In the genomic region with DNA sequence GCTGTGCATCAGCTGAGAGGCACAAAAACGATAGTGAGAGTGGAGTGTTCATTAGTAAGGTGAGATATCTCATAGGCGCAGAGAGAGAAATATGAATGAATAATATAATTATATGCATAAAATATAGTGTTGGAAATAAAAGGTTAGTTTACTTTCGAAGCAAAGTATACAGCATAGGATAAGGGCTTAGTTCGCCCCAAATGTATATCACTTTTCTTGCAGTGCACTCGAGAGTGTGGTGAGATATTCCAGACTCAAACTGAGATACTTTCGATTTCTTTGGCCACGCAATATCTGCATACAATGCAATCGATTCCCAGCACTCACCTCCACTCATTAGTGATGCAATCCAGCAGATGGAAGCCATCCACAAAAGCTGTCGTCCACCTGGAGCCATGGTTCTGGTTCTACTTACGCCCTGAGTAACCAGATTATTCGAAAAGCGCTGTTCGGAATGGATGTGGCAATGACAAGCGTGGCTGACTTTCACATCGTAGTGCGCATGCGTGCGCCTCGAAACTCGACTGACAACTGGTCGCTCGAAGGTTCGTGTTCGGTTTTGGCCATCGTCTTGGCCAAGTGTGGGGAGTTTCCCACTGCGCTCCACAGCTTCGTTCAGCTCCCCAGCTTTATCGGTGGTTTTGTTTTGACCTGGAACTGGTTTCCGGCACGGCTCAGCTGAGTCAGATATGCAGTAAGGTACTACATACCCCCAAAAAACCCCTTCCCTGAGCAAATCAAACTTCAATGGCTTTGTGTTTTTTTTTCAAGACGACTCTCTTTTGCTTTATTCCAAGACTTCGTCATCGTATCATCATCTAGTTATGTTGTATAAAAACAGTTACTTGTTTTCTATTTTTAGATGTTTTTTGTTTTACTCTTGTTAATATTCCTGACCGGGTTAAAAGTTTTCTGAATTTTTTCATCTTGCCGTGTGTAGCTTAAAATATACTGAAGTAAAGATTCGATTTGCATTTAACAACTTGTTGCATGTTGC, we compare ENCODE assay signal across 1 fruit fly cellular context.
A peak's percentile ranks its signal among the peaks of the same experiment; 100 is the strongest.
TF ChIP-seq lines count a peak whose summit lies in the region.

Rsod (minus strand) TSS at position 537 of the 997 bp plus-strand sequence.

TF ChIP-seq in whole organism, embryonic, 481 proteins besides CTCF, POLR2A, EP300 and RAD21 (continued from another document and continues in another):
- TF ChIP-seq Opbp (GFP tag; IDR thresholded peaks at IDR 0.05; lab: Robert Waterston, UW; ENCODE audit: partially characterized antibody), result no peak
- peak; percentile 67 for TF ChIP-seq CG1529 (GFP tag; optimal IDR thresholded peaks at IDR 0.05; lab: Kevin White, UChicago)
- no peak for TF ChIP-seq TFAM (GFP tag; optimal IDR thresholded peaks at IDR 0.05; lab: Kevin White, UChicago)
- TF ChIP-seq CG11398 (GFP tag; optimal IDR thresholded peaks at IDR 0.05; lab: Kevin White, UChicago), result no peak
- TF ChIP-seq ro (GFP tag; IDR thresholded peaks at IDR 0.05; lab: Robert Waterston, UW), result peak; percentile 42; the same call in 1 of the 2 replicates
- TF ChIP-seq sc (optimal IDR thresholded peaks at IDR 0.05; lab: Kevin White, UChicago), result no peak
- peak; percentile 50 for TF ChIP-seq sc (GFP tag; optimal IDR thresholded peaks at IDR 0.05; lab: Kevin White, UChicago)
- TF ChIP-seq ems (GFP tag; optimal IDR thresholded peaks at IDR 0.05; lab: Kevin White, UChicago), result no peak
- peak; percentile 79 for TF ChIP-seq H15 (GFP tag; IDR thresholded peaks at IDR 0.05; lab: Robert Waterston, UW)
- peak; percentile 14 for TF ChIP-seq gcm (GFP tag; optimal IDR thresholded peaks at IDR 0.05; lab: Kevin White, UChicago)
- TF ChIP-seq Abd-B (GFP tag; optimal IDR thresholded peaks at IDR 0.05; lab: Kevin White, UChicago), result peak; percentile 28
- TF ChIP-seq Optix (GFP tag; IDR thresholded peaks at IDR 0.05; lab: Robert Waterston, UW), result peak; percentile 56
- no peak for TF ChIP-seq Dp (GFP tag; optimal IDR thresholded peaks at IDR 0.05; lab: Kevin White, UChicago)
- TF ChIP-seq bsh (GFP tag; optimal IDR thresholded peaks at IDR 0.05; lab: Kevin White, UChicago), result peak; percentile 53 to 79
- TF ChIP-seq ap (GFP tag; IDR thresholded peaks at IDR 0.05; lab: Robert Waterston, UW), result peak; percentile 54
- peak; percentile 52; the same call in 1 of the 2 replicates for TF ChIP-seq CG32772 (GFP tag; IDR thresholded peaks at IDR 0.05; lab: Robert Waterston, UW)
- peak; percentile 84; the same call in 2 of the 3 replicates for TF ChIP-seq so (GFP tag; IDR thresholded peaks at IDR 0.05; lab: Robert Waterston, UW)
- TF ChIP-seq CG12769 (tag; optimal IDR thresholded peaks at IDR 0.05; lab: Kevin White, UChicago), result peak; percentile 65
- peak; percentile 65 for TF ChIP-seq oc (tag; optimal IDR thresholded peaks at IDR 0.05; lab: Kevin White, UChicago)
- TF ChIP-seq tgo (GFP tag; IDR thresholded peaks at IDR 0.05; lab: Robert Waterston, UW), result peak; percentile 79
- no peak for TF ChIP-seq CHES-1-like (GFP tag; optimal IDR thresholded peaks at IDR 0.05; lab: Kevin White, UChicago)
- peak; percentile 92 for TF ChIP-seq vvl (GFP tag; IDR thresholded peaks at IDR 0.05; lab: Robert Waterston, UW)
- TF ChIP-seq Gsc (GFP tag; IDR thresholded peaks at IDR 0.05; lab: Robert Waterston, UW), result 0 out of 2 replicates have a peak, but pooled peaks have one; percentile 21
- TF ChIP-seq CG2889 (GFP tag; IDR thresholded peaks at IDR 0.05; lab: Robert Waterston, UW), result no peak
- TF ChIP-seq sens-2 (GFP tag; IDR thresholded peaks at IDR 0.05; lab: Robert Waterston, UW), result peak; percentile 66
- TF ChIP-seq Hr39 (optimal IDR thresholded peaks at IDR 0.05; lab: Kevin White, UChicago), result no peak
- peak; percentile 4 for TF ChIP-seq CG6765 (GFP tag; optimal IDR thresholded peaks at IDR 0.05; lab: Kevin White, UChicago)
- no peak for TF ChIP-seq Camta (GFP tag; optimal IDR thresholded peaks at IDR 0.05; lab: Kevin White, UChicago)
- TF ChIP-seq knrl (GFP tag; IDR thresholded peaks at IDR 0.05; lab: Robert Waterston, UW; ENCODE audit: partially characterized antibody), result no peak
- peak; percentile 14 for TF ChIP-seq Fer3 (tag; optimal IDR thresholded peaks at IDR 0.05; lab: Kevin White, UChicago)
- peak; percentile 78 for TF ChIP-seq ase (GFP tag; IDR thresholded peaks at IDR 0.05; lab: Robert Waterston, UW)
- TF ChIP-seq CG17612 (GFP tag; IDR thresholded peaks at IDR 0.05; lab: Robert Waterston, UW), result peak; percentile 48
- TF ChIP-seq dmrt99B (tag; optimal IDR thresholded peaks at IDR 0.05; lab: Kevin White, UChicago), result peak; percentile 73
- peak; percentile 70 for TF ChIP-seq stc (GFP tag; IDR thresholded peaks at IDR 0.05; lab: Robert Waterston, UW)
- TF ChIP-seq Max (GFP tag; optimal IDR thresholded peaks at IDR 0.05; lab: Kevin White, UChicago), result peak; percentile 41
- TF ChIP-seq HmgZ (tag; optimal IDR thresholded peaks at IDR 0.05; lab: Kevin White, UChicago), result no peak
- TF ChIP-seq CG11723 (GFP tag; optimal IDR thresholded peaks at IDR 0.05; lab: Kevin White, UChicago), result peak; percentile 36
- TF ChIP-seq CG14014 (GFP tag; IDR thresholded peaks at IDR 0.05; lab: Robert Waterston, UW), result peak; percentile 66; the same call in 1 of the 2 replicates
- TF ChIP-seq CG10959 (GFP tag; IDR thresholded peaks at IDR 0.05; lab: Robert Waterston, UW), result peak; percentile 50; the same call in 1 of the 2 replicates
- peak; percentile 16 for TF ChIP-seq Dek (tag; optimal IDR thresholded peaks at IDR 0.05; lab: Kevin White, UChicago)
- peak; percentile 25 for TF ChIP-seq CG8359 (GFP tag; optimal IDR thresholded peaks at IDR 0.05; lab: Kevin White, UChicago; ENCODE audit: borderline replicate concordance)
- peak; percentile 27 for TF ChIP-seq CG10431 (GFP tag; optimal IDR thresholded peaks at IDR 0.05; lab: Kevin White, UChicago)
- peak; percentile 63 for TF ChIP-seq CG2678 (tag; optimal IDR thresholded peaks at IDR 0.05; lab: Kevin White, UChicago)
- peak; percentile 55 for TF ChIP-seq Jarid2 (GFP tag; optimal IDR thresholded peaks at IDR 0.05; lab: Kevin White, UChicago)
- TF ChIP-seq CG1603 (tag; optimal IDR thresholded peaks at IDR 0.05; lab: Kevin White, UChicago), result peak; percentile 64
- peak; percentile 68 for TF ChIP-seq CG10979 (tag; optimal IDR thresholded peaks at IDR 0.05; lab: Kevin White, UChicago)
- peak; percentile 70 for TF ChIP-seq H2.0 (GFP tag; IDR thresholded peaks at IDR 0.05; lab: Robert Waterston, UW)
- TF ChIP-seq zfh1 (GFP tag; IDR thresholded peaks at IDR 0.05; lab: Robert Waterston, UW), result peak; percentile 83
- peak; percentile 38; the same call in 1 of the 2 replicates for TF ChIP-seq CG32767 (GFP tag; IDR thresholded peaks at IDR 0.05; lab: Robert Waterston, UW)
- peak; percentile 37 for TF ChIP-seq trem (tag; optimal IDR thresholded peaks at IDR 0.05; lab: Kevin White, UChicago)
- peak; percentile 11 for TF ChIP-seq CG4820 (GFP tag; optimal IDR thresholded peaks at IDR 0.05; lab: Kevin White, UChicago)
- TF ChIP-seq Doc2 (GFP tag; IDR thresholded peaks at IDR 0.05; lab: Robert Waterston, UW), result no peak
- TF ChIP-seq gsb-n (tag; optimal IDR thresholded peaks at IDR 0.05; lab: Kevin White, UChicago), result peak; percentile 57
- TF ChIP-seq jumu (GFP tag; optimal IDR thresholded peaks at IDR 0.05; lab: Kevin White, UChicago), result no peak
- TF ChIP-seq CG31441 (GFP tag; IDR thresholded peaks at IDR 0.05; lab: Robert Waterston, UW), result peak; percentile 52
- TF ChIP-seq Hey (tag; optimal IDR thresholded peaks at IDR 0.05; lab: Kevin White, UChicago), result no peak
- peak; percentile 40; the same call in 1 of the 2 replicates for TF ChIP-seq E2f2 (GFP tag; IDR thresholded peaks at IDR 0.05; lab: Robert Waterston, UW)
- peak; percentile 35; the same call in 1 of the 2 replicates for TF ChIP-seq CG1024 (GFP tag; IDR thresholded peaks at IDR 0.05; lab: Robert Waterston, UW)
- peak; percentile 55; the same call in 1 of the 2 replicates for TF ChIP-seq gsb (GFP tag; IDR thresholded peaks at IDR 0.05; lab: Robert Waterston, UW)
- peak; percentile 5 for TF ChIP-seq CG2116 (GFP tag; optimal IDR thresholded peaks at IDR 0.05; lab: Kevin White, UChicago)
- TF ChIP-seq gce (GFP tag; IDR thresholded peaks at IDR 0.05; lab: Robert Waterston, UW), result peak; percentile 82
- no peak for TF ChIP-seq gcm2 (GFP tag; optimal IDR thresholded peaks at IDR 0.05; lab: Kevin White, UChicago)
- no peak for TF ChIP-seq Tbp (GFP tag; optimal IDR thresholded peaks at IDR 0.05; lab: Kevin White, UChicago)
- no peak for TF ChIP-seq ham (GFP tag; IDR thresholded peaks at IDR 0.05; lab: Robert Waterston, UW)
- peak; percentile 31 for TF ChIP-seq CG17829 (tag; optimal IDR thresholded peaks at IDR 0.05; lab: Kevin White, UChicago)
- peak; percentile 31 for TF ChIP-seq CG17568 (GFP tag; optimal IDR thresholded peaks at IDR 0.05; lab: Kevin White, UChicago)
- peak; percentile 43 for TF ChIP-seq grau (tag; optimal IDR thresholded peaks at IDR 0.05; lab: Kevin White, UChicago)
- peak; percentile 10 for TF ChIP-seq CG2202 (tag; optimal IDR thresholded peaks at IDR 0.05; lab: Kevin White, UChicago)
- peak; percentile 71 for TF ChIP-seq CG34422 (GFP tag; IDR thresholded peaks at IDR 0.05; lab: Robert Waterston, UW)
- peak; percentile 79 for TF ChIP-seq CG17359 (tag; optimal IDR thresholded peaks at IDR 0.05; lab: Kevin White, UChicago)
- peak; percentile 99 for TF ChIP-seq Blimp-1 (GFP tag; optimal IDR thresholded peaks at IDR 0.05; lab: Kevin White, UChicago)
- TF ChIP-seq row (GFP tag; IDR thresholded peaks at IDR 0.05; lab: Robert Waterston, UW), result peak; percentile 74; the same call in 2 of the 3 replicates
- peak; percentile 76 for TF ChIP-seq ara (GFP tag; IDR thresholded peaks at IDR 0.05; lab: Robert Waterston, UW)
- TF ChIP-seq zen (tag; optimal IDR thresholded peaks at IDR 0.05; lab: Kevin White, UChicago), result no peak
- TF ChIP-seq CG9437 (GFP tag; optimal IDR thresholded peaks at IDR 0.05; lab: Kevin White, UChicago), result peak; percentile 15
- TF ChIP-seq ato (GFP tag; IDR thresholded peaks at IDR 0.05; lab: Robert Waterston, UW; ENCODE audit: partially characterized antibody), result no peak
- peak; percentile 23 for TF ChIP-seq Six4 (GFP tag; optimal IDR thresholded peaks at IDR 0.05; lab: Kevin White, UChicago)
- peak; percentile 42 for TF ChIP-seq psq (GFP tag; optimal IDR thresholded peaks at IDR 0.05; lab: Kevin White, UChicago)
- TF ChIP-seq CG18599 (GFP tag; optimal IDR thresholded peaks at IDR 0.05; lab: Kevin White, UChicago), result peak; percentile 20
- TF ChIP-seq Deaf1 (tag; optimal IDR thresholded peaks at IDR 0.05; lab: Kevin White, UChicago), result peak; percentile 83
- TF ChIP-seq Hand (GFP tag; optimal IDR thresholded peaks at IDR 0.05; lab: Kevin White, UChicago), result no peak
- TF ChIP-seq salm (tag; optimal IDR thresholded peaks at IDR 0.05; lab: Kevin White, UChicago), result peak; percentile 37
- TF ChIP-seq HHEX (GFP tag; optimal IDR thresholded peaks at IDR 0.05; lab: Kevin White, UChicago), result peak; percentile 38
- TF ChIP-seq CG3407 (GFP tag; optimal IDR thresholded peaks at IDR 0.05; lab: Kevin White, UChicago), result peak; percentile 51
- peak; percentile 63; the same call in 2 of the 3 replicates for TF ChIP-seq CG11456 (GFP tag; IDR thresholded peaks at IDR 0.05; lab: Robert Waterston, UW)
- peak; percentile 84 for TF ChIP-seq otp (GFP tag; IDR thresholded peaks at IDR 0.05; lab: Robert Waterston, UW)
- peak; percentile 70 for TF ChIP-seq seq (GFP tag; IDR thresholded peaks at IDR 0.05; lab: Robert Waterston, UW)
- peak; percentile 66 for TF ChIP-seq gt (GFP tag; IDR thresholded peaks at IDR 0.05; lab: Robert Waterston, UW)
- peak; percentile 39 for TF ChIP-seq CG12659 (GFP tag; optimal IDR thresholded peaks at IDR 0.05; lab: Kevin White, UChicago)
- peak; percentile 62; the same call in 1 of the 3 replicates for TF ChIP-seq mld (GFP tag; IDR thresholded peaks at IDR 0.05; lab: Robert Waterston, UW; ENCODE audit: partially characterized antibody)
- TF ChIP-seq wor (GFP tag; IDR thresholded peaks at IDR 0.05; lab: Robert Waterston, UW), result peak; percentile 28; the same call in 1 of the 2 replicates
- TF ChIP-seq crc (GFP tag; optimal IDR thresholded peaks at IDR 0.05; lab: Kevin White, UChicago), result no peak
- TF ChIP-seq jing (GFP tag; optimal IDR thresholded peaks at IDR 0.05; lab: Kevin White, UChicago), result peak; percentile 15
- peak; percentile 19 for TF ChIP-seq CG12071 (GFP tag; optimal IDR thresholded peaks at IDR 0.05; lab: Kevin White, UChicago)
- TF ChIP-seq CG17802 (tag; optimal IDR thresholded peaks at IDR 0.05; lab: Kevin White, UChicago), result peak; percentile 38
- peak; percentile 61 for TF ChIP-seq unpg (GFP tag; optimal IDR thresholded peaks at IDR 0.05; lab: Kevin White, UChicago)
- TF ChIP-seq al (GFP tag; IDR thresholded peaks at IDR 0.05; lab: Robert Waterston, UW), result peak; percentile 41
- TF ChIP-seq Mrtf (GFP tag; IDR thresholded peaks at IDR 0.05; lab: Robert Waterston, UW), result peak; percentile 74
- peak; percentile 52 for TF ChIP-seq CG14050 (GFP tag; IDR thresholded peaks at IDR 0.05; lab: Robert Waterston, UW)
- no peak for TF ChIP-seq eve (GFP tag; optimal IDR thresholded peaks at IDR 0.05; lab: Kevin White, UChicago)
- TF ChIP-seq CG8924 (tag; optimal IDR thresholded peaks at IDR 0.05; lab: Kevin White, UChicago), result peak; percentile 33
- TF ChIP-seq Vsx1 (GFP tag; optimal IDR thresholded peaks at IDR 0.05; lab: Kevin White, UChicago), result peak; percentile 64
- no peak for TF ChIP-seq cwo (GFP tag; optimal IDR thresholded peaks at IDR 0.05; lab: Kevin White, UChicago)
- peak; percentile 70 for TF ChIP-seq CG2712 (tag; optimal IDR thresholded peaks at IDR 0.05; lab: Kevin White, UChicago)
- peak; percentile 93 for TF ChIP-seq Drgx (GFP tag; IDR thresholded peaks at IDR 0.05; lab: Robert Waterston, UW)
- no peak for TF ChIP-seq D (optimal IDR thresholded peaks at IDR 0.05; lab: Kevin White, UChicago)
- peak; percentile 48 for TF ChIP-seq D (GFP tag; optimal IDR thresholded peaks at IDR 0.05; lab: Kevin White, UChicago)
- peak; percentile 14; the same call in 1 of the 3 replicates for TF ChIP-seq sr (GFP tag; IDR thresholded peaks at IDR 0.05; lab: Robert Waterston, UW)
- no peak for TF ChIP-seq fd3F (GFP tag; optimal IDR thresholded peaks at IDR 0.05; lab: Kevin White, UChicago)
- TF ChIP-seq pfk (GFP tag; optimal IDR thresholded peaks at IDR 0.05; lab: Kevin White, UChicago), result no peak
- peak; percentile 28; the same call in 1 of the 2 replicates for TF ChIP-seq CG31224 (GFP tag; IDR thresholded peaks at IDR 0.05; lab: Robert Waterston, UW)
- peak; percentile 41 for TF ChIP-seq dmrt11E (tag; optimal IDR thresholded peaks at IDR 0.05; lab: Kevin White, UChicago)
- TF ChIP-seq fd64A (GFP tag; optimal IDR thresholded peaks at IDR 0.05; lab: Kevin White, UChicago), result peak; percentile 36
- no peak for TF ChIP-seq CrebB (tag; optimal IDR thresholded peaks at IDR 0.05; lab: Kevin White, UChicago)
- peak; percentile 52 for TF ChIP-seq PHDP (tag; optimal IDR thresholded peaks at IDR 0.05; lab: Kevin White, UChicago)
- TF ChIP-seq CG6254 (GFP tag; optimal IDR thresholded peaks at IDR 0.05; lab: Kevin White, UChicago), result peak; percentile 45
- TF ChIP-seq Oaz (GFP tag; IDR thresholded peaks at IDR 0.05; lab: Robert Waterston, UW), result peak; percentile 37
- TF ChIP-seq HmgD (GFP tag; optimal IDR thresholded peaks at IDR 0.05; lab: Kevin White, UChicago), result no peak
